Worm (Caenorhabditis elegans) whole organism, early embryonic: ENCODE data around the gene C17B7.15.

Source experiments
- ceh-36 ChIP-seq: sonication (generic microtip); optimal IDR thresholded peaks from 2 replicates; lab custom pipeline; 2016; ENCODE audit warnings: missing genetic modification characterization, inconsistent platforms, missing compliant biosample characterization
- hmg-4 ChIP-seq: fragments of 200-800 bp; sonication (Bioruptor generic); optimal IDR thresholded peaks from 2 replicates; lab custom pipeline; 2018; ENCODE audit warnings: mild to moderate bottlenecking, missing genetic modification characterization, missing compliant biosample characterization
- tbx-11 ChIP-seq: fragments of 200-800 bp; sonication (Bioruptor generic); IDR thresholded peaks from 2 replicates; pipeline ENCODE4 v1.3.6; 2022; ENCODE audit warnings: missing genetic modification characterization, missing compliant biosample characterization

DNA sequence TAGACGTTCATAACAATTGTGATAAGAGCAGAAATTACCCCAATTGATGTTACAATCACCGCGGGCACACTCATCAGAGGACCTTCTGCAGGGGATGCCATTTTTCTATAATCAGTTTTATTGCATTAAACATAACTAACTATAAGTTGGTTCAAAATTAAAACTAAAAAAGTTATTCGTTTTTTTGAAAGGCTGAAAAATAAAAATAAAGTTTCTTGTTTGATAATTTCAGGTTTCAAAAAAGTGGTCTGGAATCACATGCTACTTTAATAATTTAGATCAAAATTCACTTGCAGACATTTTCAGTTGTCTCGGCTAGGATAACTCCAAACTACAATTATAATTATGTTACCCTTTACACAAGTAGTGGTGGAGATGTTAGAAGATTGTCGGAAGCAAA, 48.1 kb upstream of the C17B7.15 start, which contains the start of gene srbc-1:
- TF ChIP-seq hmg-4 (GFP tag; lab: Kevin White, UChicago) (no peak), ceh-36 (tag; lab: Kevin White, UChicago) (no peak), tbx-11 (no peak)
